Fruit fly (Drosophila melanogaster): ENCODE measurements around the gene JhI-21.

The JhI-21 gene

dm6 chr2L:12046856-12047230 is 9.0 kb downstream of the JhI-21 start:
- TF ChIP-seq psq (optimal IDR thresholded peaks at IDR 0.05): no peak
- TF ChIP-seq pan (optimal IDR thresholded peaks at IDR 0.05): no peak
- TF ChIP-seq usp (GFP tag; optimal IDR thresholded peaks at IDR 0.05): no peak
- TF ChIP-seq CG8478 (optimal IDR thresholded peaks at IDR 0.05): no peak
- no peak for TF ChIP-seq Dll (optimal IDR thresholded peaks at IDR 0.05)
- TF ChIP-seq EcR (GFP tag; optimal IDR thresholded peaks at IDR 0.05): no peak

DNA sequence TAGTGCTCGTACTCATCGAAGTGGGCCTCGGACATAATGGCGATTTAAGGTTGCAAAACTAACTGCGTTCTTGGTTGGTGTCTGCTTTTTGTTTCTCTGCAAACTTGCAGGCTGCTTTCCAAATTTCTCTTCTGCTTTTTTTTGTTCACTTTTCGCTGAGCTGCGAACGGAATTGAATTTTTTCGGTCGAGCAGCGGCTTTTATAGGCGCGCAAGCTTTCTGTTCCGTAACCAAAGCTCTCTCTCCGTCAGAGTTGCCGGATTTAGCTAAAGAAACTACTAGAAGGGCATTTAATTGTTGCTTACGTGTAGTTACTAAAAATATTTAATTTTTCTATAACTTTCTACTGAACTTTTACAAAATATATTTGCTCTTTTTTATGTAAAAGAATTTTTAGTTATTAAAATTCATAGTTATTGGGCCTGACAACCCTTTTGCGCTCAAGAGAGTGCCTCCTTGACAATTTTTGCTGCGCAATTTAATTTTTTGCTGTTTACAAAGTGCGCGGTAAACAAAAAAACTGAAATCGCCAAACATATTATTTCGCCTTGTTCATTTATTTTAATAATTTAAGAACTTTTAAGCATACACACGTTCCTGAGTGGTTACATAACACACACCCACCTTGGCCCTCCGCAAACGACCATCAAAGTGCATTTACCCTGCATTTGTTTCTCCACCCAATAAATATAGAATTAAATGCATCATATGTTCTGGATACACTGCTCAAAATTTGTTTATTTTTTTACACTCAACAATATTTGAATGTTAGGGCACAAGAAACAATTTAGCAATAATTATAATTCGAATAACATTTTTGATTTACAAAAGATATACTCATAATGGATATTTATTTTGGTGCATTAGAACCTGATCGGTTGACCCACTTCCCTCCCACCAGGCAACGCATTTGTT is 9.6 kb downstream of the JhI-21 start, which contains the start of gene CG6770:
CG6770 (minus strand) TSS at position 178 of the 915 bp plus-strand sequence.
- TF ChIP-seq Dll (optimal IDR thresholded peaks at IDR 0.05) (no peak), EcR (GFP tag; optimal IDR thresholded peaks at IDR 0.05) (peak in 1 of 2 experiments; percentile 33)

- TF ChIP-seq usp (GFP tag; optimal IDR thresholded peaks at IDR 0.05): no peak
- peak in 1 of 2 experiments; percentile 42 for TF ChIP-seq EcR (GFP tag; optimal IDR thresholded peaks at IDR 0.05)
Observed at dm6 chr2L:12045578-12045940, 10.3 kb downstream of the JhI-21 start.

DNA sequence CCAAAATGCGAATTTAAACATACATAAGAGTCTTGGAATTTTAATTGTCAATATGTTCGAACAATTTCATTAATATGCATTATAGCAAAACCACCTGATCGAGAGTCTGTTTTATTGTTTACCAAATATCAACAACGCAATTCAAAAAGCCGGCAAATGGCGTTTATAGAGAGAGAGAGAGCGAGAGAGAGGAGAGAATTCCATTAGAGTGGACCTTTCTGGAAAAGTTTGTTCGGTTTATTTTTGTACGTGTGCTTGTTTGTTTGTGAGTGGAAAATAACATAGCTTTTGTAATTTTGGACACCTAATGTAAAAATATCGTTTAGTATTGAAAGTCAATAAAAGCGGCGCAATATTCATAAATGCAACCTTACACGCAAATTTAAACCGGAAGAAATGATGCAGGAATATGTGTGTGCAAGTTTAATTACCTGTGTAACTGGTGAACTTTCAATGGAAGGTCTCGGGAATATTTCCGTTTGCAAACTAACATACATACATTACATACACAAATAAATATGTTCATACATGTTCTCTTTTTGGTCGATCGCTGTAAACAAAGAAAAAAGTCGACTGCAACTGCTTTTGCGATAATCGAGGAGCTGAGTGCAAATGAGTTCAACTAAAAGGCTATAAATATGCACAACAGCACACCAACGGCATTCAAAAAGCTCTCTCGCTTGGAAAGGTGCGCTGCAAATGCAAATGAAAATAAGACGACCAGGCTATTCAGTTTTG is 11.1 kb downstream of the JhI-21 start, which contains the start of gene CG6785:
CG6785 (minus strand) TSS at position 588 of the 738 bp plus-strand sequence.
- TF ChIP-seq usp (GFP tag; optimal IDR thresholded peaks at IDR 0.05) (no peak), psq (optimal IDR thresholded peaks at IDR 0.05) (no peak), Dll (optimal IDR thresholded peaks at IDR 0.05) (no peak), EcR (GFP tag; optimal IDR thresholded peaks at IDR 0.05) (no peak), pan (optimal IDR thresholded peaks at IDR 0.05) (no peak), CG8478 (optimal IDR thresholded peaks at IDR 0.05) (no peak)

DNA sequence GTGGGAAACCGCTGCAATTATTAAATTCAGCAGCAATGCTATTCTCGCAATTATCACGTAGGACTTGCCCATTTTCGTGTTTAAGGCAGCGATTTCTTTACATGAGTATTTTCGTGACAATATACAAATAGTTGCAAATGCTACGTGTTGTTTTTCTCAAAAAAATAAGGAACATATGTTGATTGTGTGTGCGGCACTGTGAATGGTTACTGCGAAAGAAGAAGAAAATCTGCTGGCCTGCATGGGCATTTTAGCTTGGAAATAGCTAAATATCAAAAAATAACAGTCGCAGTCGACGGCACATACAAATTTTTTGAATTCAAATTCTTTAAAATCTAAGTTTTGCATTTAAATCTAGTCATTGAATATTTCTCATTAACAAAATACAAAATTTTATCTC is 15.3 kb downstream of the JhI-21 start, which contains the start of gene CG6766:
CG6766 (minus strand) TSS at position 180 of the 400 bp plus-strand sequence.
- no peak for TF ChIP-seq usp (GFP tag; optimal IDR thresholded peaks at IDR 0.05)

DNA sequence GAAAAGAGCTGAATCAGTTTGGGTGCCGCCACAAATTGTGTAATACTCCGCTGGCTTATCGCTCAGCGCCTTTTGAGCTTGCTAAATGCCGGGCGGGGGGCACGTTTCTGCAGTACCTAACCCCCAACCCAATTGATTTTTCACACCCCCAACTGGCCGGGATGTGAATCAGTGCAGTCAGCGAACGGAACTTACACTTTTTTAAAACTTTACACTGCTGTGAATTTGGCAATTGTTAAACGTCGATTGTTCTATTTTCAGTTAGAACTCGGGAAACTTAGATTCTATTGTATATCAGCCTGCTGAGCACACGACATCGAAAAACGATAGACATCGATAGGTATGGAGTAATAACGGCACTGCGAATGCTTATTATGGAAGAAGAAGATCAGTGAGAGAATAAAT is 17.7 kb downstream of the JhI-21 start, which contains the start of gene Tom70:
Tom70 (minus strand) TSS at position 335 of the 405 bp plus-strand sequence.
- TF ChIP-seq CG8478 (optimal IDR thresholded peaks at IDR 0.05) (no peak), pan (optimal IDR thresholded peaks at IDR 0.05) (no peak), psq (optimal IDR thresholded peaks at IDR 0.05) (no peak), Dll (optimal IDR thresholded peaks at IDR 0.05) (no peak), usp (GFP tag; optimal IDR thresholded peaks at IDR 0.05) (no peak), EcR (GFP tag; optimal IDR thresholded peaks at IDR 0.05) (no peak)

- no peak for TF ChIP-seq pan (optimal IDR thresholded peaks at IDR 0.05)
- TF ChIP-seq Dll (optimal IDR thresholded peaks at IDR 0.05): no peak
- no peak for TF ChIP-seq EcR (GFP tag; optimal IDR thresholded peaks at IDR 0.05)
- TF ChIP-seq usp (GFP tag; optimal IDR thresholded peaks at IDR 0.05): no peak
- TF ChIP-seq psq (optimal IDR thresholded peaks at IDR 0.05): no peak
- TF ChIP-seq CG8478 (optimal IDR thresholded peaks at IDR 0.05): no peak
Observed at dm6 chr2L:12033890-12034289, 22.0 kb downstream of the JhI-21 start, which contains the start of gene CG18788. Gene CG18788, plus strand, starts transcription at chr2L:12034190.

dm6 chr2L:12030552-12031131 is 25.2 kb downstream of the JhI-21 start:
- no peak for TF ChIP-seq EcR (GFP tag; optimal IDR thresholded peaks at IDR 0.05)
- TF ChIP-seq CG8478 (optimal IDR thresholded peaks at IDR 0.05): no peak
- TF ChIP-seq pan (optimal IDR thresholded peaks at IDR 0.05): no peak
- no peak for TF ChIP-seq Dll (optimal IDR thresholded peaks at IDR 0.05)
- TF ChIP-seq psq (optimal IDR thresholded peaks at IDR 0.05): no peak
- no peak for TF ChIP-seq usp (GFP tag; optimal IDR thresholded peaks at IDR 0.05)

- TF ChIP-seq EcR (GFP tag; optimal IDR thresholded peaks at IDR 0.05) (no peak), psq (optimal IDR thresholded peaks at IDR 0.05) (no peak), usp (GFP tag; optimal IDR thresholded peaks at IDR 0.05) (no peak), pan (optimal IDR thresholded peaks at IDR 0.05) (no peak), CG8478 (optimal IDR thresholded peaks at IDR 0.05) (no peak), Dll (optimal IDR thresholded peaks at IDR 0.05) (no peak)
Observed at dm6 chr2L:12029594-12030197, 26.1 kb downstream of the JhI-21 start.

dm6 chr2L:12028808-12029207 is 27.0 kb downstream of the JhI-21 start:
- TF ChIP-seq pan (optimal IDR thresholded peaks at IDR 0.05) (no peak), Dll (optimal IDR thresholded peaks at IDR 0.05) (no peak), EcR (GFP tag; optimal IDR thresholded peaks at IDR 0.05) (no peak), usp (GFP tag; optimal IDR thresholded peaks at IDR 0.05) (no peak), psq (optimal IDR thresholded peaks at IDR 0.05) (no peak), CG8478 (optimal IDR thresholded peaks at IDR 0.05) (no peak)

DNA sequence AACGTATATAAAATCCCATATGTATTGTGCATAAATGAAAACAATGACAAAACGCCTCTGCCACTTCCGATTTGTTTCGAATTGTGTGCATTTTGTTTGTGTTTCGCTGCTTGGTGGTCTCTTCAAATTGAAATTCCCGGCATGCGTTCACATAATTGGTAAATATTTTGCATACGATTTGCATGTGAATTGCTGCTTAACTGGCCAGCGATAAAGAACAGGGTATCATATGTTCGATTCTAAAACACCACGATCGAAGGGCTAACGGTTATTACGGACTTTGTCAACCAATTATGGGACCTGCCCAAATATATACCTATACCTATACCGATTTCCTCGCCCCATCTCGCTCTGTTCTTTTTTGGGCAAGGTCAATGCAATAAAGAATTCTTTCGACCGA is 27.7 kb downstream of the JhI-21 start:
- TF ChIP-seq usp (GFP tag; optimal IDR thresholded peaks at IDR 0.05) (no peak), psq (optimal IDR thresholded peaks at IDR 0.05) (no peak), Dll (optimal IDR thresholded peaks at IDR 0.05) (no peak), pan (optimal IDR thresholded peaks at IDR 0.05) (no peak), EcR (GFP tag; optimal IDR thresholded peaks at IDR 0.05) (no peak), CG8478 (optimal IDR thresholded peaks at IDR 0.05) (no peak)
